Worm (Caenorhabditis elegans): ENCODE results near the gene hlh-34.

DNA sequence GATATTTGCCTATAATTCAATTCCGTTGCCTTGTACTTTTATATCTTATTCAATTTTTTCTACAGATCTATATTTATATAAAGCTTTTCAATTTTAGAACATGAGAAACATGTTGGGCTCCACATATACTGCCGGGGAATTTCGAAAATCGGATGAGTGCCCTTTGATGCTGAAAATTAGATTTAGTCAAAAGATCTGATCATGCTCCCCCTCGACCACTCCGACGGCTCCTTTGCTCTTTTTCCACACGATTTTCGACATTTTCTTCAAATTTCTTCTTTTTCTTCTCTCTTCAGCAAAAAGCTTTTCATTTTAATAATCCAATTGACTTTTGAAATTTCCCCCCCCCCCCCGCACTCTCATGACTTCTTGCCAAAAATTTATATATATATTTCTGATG, 25.8 kb downstream of the hlh-34 start:
- TF ChIP-seq Y105C5A.15 (GFP tag; IDR thresholded peaks at IDR 0.05), result no peak
- TF ChIP-seq daf-19 (GFP tag; conservative IDR thresholded peaks at IDR 0.05), result no peak
- no peak for TF ChIP-seq dmd-8 (GFP tag; IDR thresholded peaks at IDR 0.05)
- TF ChIP-seq ZK337.2 (GFP tag; IDR thresholded peaks at IDR 0.05), result no peak
- no peak for TF ChIP-seq nhr-10 (tag; optimal IDR thresholded peaks at IDR 0.05)
- TF ChIP-seq mdl-1 (tag; optimal IDR thresholded peaks at IDR 0.05), result no peak
- TF ChIP-seq ceh-82 (tag; optimal IDR thresholded peaks at IDR 0.05), result no peak
- no peak for TF ChIP-seq set-16 (GFP tag; IDR thresholded peaks at IDR 0.05)
- no peak for TF ChIP-seq dve-1 (tag; optimal IDR thresholded peaks at IDR 0.05; ENCODE audit: insufficient read depth)
- no peak for TF ChIP-seq Y75B8A.6 (GFP tag; IDR thresholded peaks at IDR 0.05)
